Worm (Caenorhabditis elegans) whole organism, L1 larva: ENCODE measurements around the gene ddx-23.

Experiments
- ama-1 ChIP-seq: fragments of 150-350 bp; optimal IDR thresholded peaks from 2 replicates; lab custom pipeline; 2014
- egl-27 ChIP-seq, 2 experiments: fragments of 150-350 bp in 1 of 2; sonication (generic microtip); optimal IDR thresholded peaks; 3 replicates each; lab custom pipeline; 2017 to 2018; ENCODE audit warnings: missing biosample characterization in 2 of 2, missing genetic modification characterization in 2 of 2, missing genetic modification reagents in 2 of 2
- elt-3 ChIP-seq, 6 experiments: fragments of 150-350 bp in 1 of 6; sonication (generic microtip); optimal IDR thresholded peaks; 2 replicates each; lab custom pipeline; 2017 to 2018; ENCODE audit warnings: missing biosample characterization in 6 of 6, missing genetic modification characterization in 6 of 6, inconsistent platforms in 1 of 6
- mdl-1 ChIP-seq, 2 experiments: fragments of 150-350 bp; optimal IDR thresholded peaks; 2 replicates each; lab custom pipeline; 2014 to 2017; ENCODE audit warnings: missing biosample characterization in 2 of 2, missing genetic modification characterization in 2 of 2, inconsistent platforms in 1 of 2
- nhr-12 ChIP-seq: sonication (generic microtip); optimal IDR thresholded peaks from 2 replicates; lab custom pipeline; 2017; ENCODE audit warnings: missing biosample characterization, missing genetic modification characterization
- nhr-237 ChIP-seq: fragments of 150-350 bp; optimal IDR thresholded peaks from 2 replicates; lab custom pipeline; 2014; ENCODE audit warnings: missing biosample characterization, missing genetic modification characterization
- nhr-28 ChIP-seq: fragments of 150-350 bp; optimal IDR thresholded peaks from 2 replicates; lab custom pipeline; 2014; ENCODE audit warnings: missing biosample characterization, missing genetic modification characterization
- pqm-1 ChIP-seq: sonication (generic microtip); optimal IDR thresholded peaks from 3 replicates; lab custom pipeline; 2017; ENCODE audit warnings: missing biosample characterization, missing genetic modification characterization
- snpc-4 ChIP-seq: fragments of 150-350 bp; optimal IDR thresholded peaks from 2 replicates; lab custom pipeline; 2014; ENCODE audit warnings: missing biosample characterization, missing genetic modification characterization
- sptf-1 ChIP-seq: fragments of 150-350 bp; optimal IDR thresholded peaks from 2 replicates; lab custom pipeline; 2014; ENCODE audit warnings: missing biosample characterization, missing genetic modification characterization
- unc-62 ChIP-seq: fragments of 150-350 bp; optimal IDR thresholded peaks from 2 replicates; lab custom pipeline; 2014; ENCODE audit warnings: missing biosample characterization, missing genetic modification reagents, missing genetic modification characterization
- unc-86 ChIP-seq: sonication (generic microtip); optimal IDR thresholded peaks from 2 replicates; lab custom pipeline; 2016; ENCODE audit warnings: missing genetic modification characterization, missing compliant biosample characterization
- zag-1 ChIP-seq: fragments of 150-350 bp; optimal IDR thresholded peaks from 2 replicates; lab custom pipeline; 2014; ENCODE audit warnings: missing biosample characterization, missing genetic modification characterization

DNA sequence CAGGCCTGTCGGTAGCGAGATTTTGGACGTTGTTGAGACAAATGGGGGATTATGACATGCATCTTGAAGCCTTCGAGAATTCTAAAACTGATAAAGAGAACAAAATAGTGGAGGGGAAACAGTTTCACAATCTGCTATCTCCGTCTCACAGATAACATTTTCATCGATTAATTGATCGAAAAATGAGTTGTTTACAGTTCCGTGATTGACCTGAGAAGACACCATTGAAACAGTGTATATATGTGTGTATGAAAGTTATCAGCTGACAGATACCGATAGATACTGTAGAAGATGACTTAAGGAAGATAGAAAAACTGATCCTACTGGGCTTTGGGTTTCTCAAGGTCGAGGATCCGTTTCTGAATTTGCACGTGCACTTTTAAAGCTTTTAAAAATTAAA is 13.9 kb downstream of the ddx-23 start:
- TF ChIP-seq mdl-1 (tag; optimal IDR thresholded peaks at IDR 0.05; lab: Kevin White, UChicago) (no peak), nhr-237 (tag; lab: Kevin White, UChicago) (no peak), nhr-28 (tag; lab: Kevin White, UChicago) (no peak), egl-27 (tag; optimal IDR thresholded peaks at IDR 0.05; lab: Kevin White, UChicago) (no peak), sptf-1 (no peak), snpc-4 (tag; lab: Kevin White, UChicago) (no peak), zag-1 (no peak), pqm-1 (no peak), ama-1 (lab: Kevin White, UChicago) (no peak), nhr-12 (tag; lab: Kevin White, UChicago) (no peak), unc-62 (GFP tag; lab: Kevin White, UChicago) (no peak), elt-3 (tag; optimal IDR thresholded peaks at IDR 0.05; lab: Kevin White, UChicago) (peak in 3 of 6 experiments; percentile 5 to 85 (median 78)), unc-86 (tag; lab: Kevin White, UChicago) (no peak)
